Worm (Caenorhabditis elegans): Measurements from ENCODE around the gene T23D5.3.
"Not testable (repeated sequence)": the region's sequence is repeated elsewhere in the genome, so short reads cannot be mapped to it uniquely, and the experiment has no call there.

The T23D5.3 gene

ce11 chrV:15744366-15744765 is 10.9 kb upstream of the T23D5.3 start, which contains the start of gene str-19:
Gene str-19, minus strand, starts transcription at chrV:15744466.
- TF ChIP-seq ceh-83 (GFP tag; optimal IDR thresholded peaks at IDR 0.05); unc-39 (tag; optimal IDR thresholded peaks at IDR 0.05); lin-13 (tag; optimal IDR thresholded peaks at IDR 0.05): not testable (repeated sequence)

DNA sequence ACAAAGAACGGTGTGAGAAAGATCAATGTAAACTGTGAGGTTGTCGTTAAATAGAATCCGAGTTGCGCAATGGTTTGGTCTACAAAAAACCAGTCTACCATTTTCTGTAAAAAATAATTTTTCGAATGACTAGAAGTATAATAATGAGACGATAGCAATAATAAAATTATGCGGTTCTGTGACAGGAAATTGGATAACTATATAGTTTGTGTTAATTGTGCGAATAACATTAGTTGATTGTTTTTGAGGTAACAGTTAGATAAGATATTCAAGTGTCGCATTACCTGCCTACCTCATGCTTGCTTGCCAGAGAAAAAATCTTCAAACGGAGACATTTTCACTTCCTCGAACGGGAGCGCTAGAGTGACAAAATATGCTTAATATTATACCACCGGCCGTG is 8.4 kb upstream of the T23D5.3 start, which contains the start of gene str-18:
Gene str-18 (minus strand): TSS at position 101 of the 400 bp plus-strand sequence.
- TF ChIP-seq bed-3 (GFP tag; optimal IDR thresholded peaks at IDR 0.05) (no peak), mls-2 (tag; optimal IDR thresholded peaks at IDR 0.05) (no peak), nhr-76 (tag; optimal IDR thresholded peaks at IDR 0.05) (no peak), elt-1 (tag; optimal IDR thresholded peaks at IDR 0.05; ENCODE audit: borderline replicate concordance, insufficient read depth) (no peak)

ce11 chrV:15735720-15736119 is 2.3 kb upstream of the T23D5.3 start, which contains the start of gene str-27:
Gene str-27, minus strand, starts transcription at chrV:15735820.
- TF ChIP-seq zip-8 (tag; optimal IDR thresholded peaks at IDR 0.05) (no peak), ces-1 (GFP tag; optimal IDR thresholded peaks at IDR 0.05) (no peak)

DNA sequence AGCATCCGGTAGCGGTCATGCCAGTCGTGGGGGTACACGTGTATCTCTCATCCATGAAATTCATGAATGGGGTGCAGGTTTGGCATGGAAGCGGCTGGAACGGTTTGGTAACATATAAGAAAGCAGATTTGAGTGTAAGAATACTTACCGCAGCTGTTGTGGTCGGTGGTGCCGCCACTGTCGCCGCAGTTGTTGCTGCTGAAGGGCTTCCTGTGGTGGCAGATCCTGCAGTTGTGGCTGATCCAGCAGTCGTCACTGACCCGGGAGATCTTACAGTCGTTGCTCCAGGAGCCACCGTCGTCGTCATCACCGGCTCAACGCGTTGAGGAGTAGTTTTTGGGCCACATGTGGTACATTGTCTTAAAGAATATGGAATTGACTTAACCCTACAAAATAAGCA is 448 bp downstream of the T23D5.3 start:
- no peak for TF ChIP-seq sptf-1 (tag; optimal IDR thresholded peaks at IDR 0.05)
- TF ChIP-seq pha-4 (tag; optimal IDR thresholded peaks at IDR 0.05): no peak
- no peak for TF ChIP-seq ztf-11 (tag; optimal IDR thresholded peaks at IDR 0.05)
- no peak for TF ChIP-seq ces-1 (GFP tag; optimal IDR thresholded peaks at IDR 0.05)
- no peak for TF ChIP-seq mep-1 (tag; optimal IDR thresholded peaks at IDR 0.05)
- no peak for TF ChIP-seq M03D4.4 (tag; optimal IDR thresholded peaks at IDR 0.05)
- no peak for TF ChIP-seq elt-3 (tag; optimal IDR thresholded peaks at IDR 0.05)
- no peak for TF ChIP-seq lin-32 (GFP tag; optimal IDR thresholded peaks at IDR 0.05)

DNA sequence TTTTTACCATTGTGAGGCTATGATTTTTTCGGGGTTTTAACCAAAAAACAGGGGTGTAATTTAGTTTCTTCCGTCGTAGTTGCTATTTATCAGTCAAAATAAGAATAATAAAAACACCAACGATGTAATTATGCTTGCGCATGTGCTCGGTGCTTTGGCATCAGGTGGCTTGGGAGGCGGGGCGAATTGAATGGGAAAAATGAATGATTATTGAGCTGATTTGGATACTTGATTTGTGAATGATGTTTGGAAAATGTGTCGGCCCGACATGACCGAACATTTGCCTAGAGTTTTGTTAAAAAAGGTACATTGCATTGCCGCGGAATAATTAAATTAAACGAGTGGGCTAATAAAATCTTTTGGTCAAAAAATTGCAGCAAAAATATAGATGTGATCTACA is 1.3 kb downstream of the T23D5.3 start, which contains the start of gene str-38:
Gene str-38 (minus strand): TSS at position 101 of the 400 bp plus-strand sequence.
- TF ChIP-seq nhr-12 (tag; optimal IDR thresholded peaks at IDR 0.05): no peak
- TF ChIP-seq bed-3 (GFP tag; optimal IDR thresholded peaks at IDR 0.05): no peak

DNA sequence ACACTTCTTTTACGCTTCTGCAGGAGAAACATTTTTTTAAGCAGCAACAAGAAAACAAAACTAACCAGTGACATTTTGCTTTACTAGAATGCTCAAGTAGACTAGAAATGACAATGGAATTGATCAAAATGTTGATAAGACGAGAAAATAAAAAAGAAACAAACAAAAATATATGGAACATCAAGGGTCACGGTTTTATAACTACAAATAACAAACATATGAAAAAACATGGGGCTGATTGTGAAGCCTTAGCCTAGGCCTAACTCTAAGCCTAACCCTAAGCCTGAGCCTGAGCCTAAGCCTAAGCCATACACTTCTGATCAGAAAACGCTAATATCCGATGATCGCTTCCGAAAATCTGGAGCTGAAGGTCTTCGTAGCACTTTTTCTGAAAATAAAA is 3.0 kb downstream of the T23D5.3 start, which contains the start of gene Y6E2A.10:
Gene Y6E2A.10 (minus strand): TSS at position 101 of the 400 bp plus-strand sequence.
- TF ChIP-seq unc-62 (GFP tag; optimal IDR thresholded peaks at IDR 0.05) (no peak), lin-32 (GFP tag; optimal IDR thresholded peaks at IDR 0.05) (no peak), nhr-237 (tag; optimal IDR thresholded peaks at IDR 0.05) (no peak), unc-39 (tag; optimal IDR thresholded peaks at IDR 0.05) (no peak), nhr-76 (tag; optimal IDR thresholded peaks at IDR 0.05) (no peak), nhr-12 (tag; optimal IDR thresholded peaks at IDR 0.05) (no peak), unc-120 (tag; optimal IDR thresholded peaks at IDR 0.05; ENCODE audit: poor library complexity, severe bottlenecking) (no peak), snpc-4 (tag; optimal IDR thresholded peaks at IDR 0.05) (no peak)

DNA sequence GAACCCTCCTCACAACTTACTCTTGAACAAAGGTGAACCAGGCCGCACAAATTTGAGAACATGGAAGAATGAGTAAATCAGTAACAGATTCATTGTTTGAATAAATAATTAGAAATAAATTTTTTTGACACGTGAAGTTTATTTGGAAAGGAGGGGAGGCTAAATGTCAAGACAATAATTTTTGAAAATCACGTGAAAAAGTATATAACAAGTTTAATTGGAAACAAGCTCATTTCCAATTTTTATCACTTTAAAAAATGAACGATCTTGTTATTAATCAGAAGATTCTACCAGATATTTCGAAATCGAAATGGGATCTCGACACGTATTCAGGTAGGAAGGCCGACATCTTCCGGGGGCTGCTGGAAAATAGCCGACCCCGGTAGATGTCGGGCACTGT is 6.9 kb downstream of the T23D5.3 start, which contains the start of the genes irld-57 and sfxn-1.3:
Gene irld-57 (minus strand): TSS at position 101 of the 400 bp plus-strand sequence.
Gene sfxn-1.3 (plus strand): TSS at position 232 of the 400 bp plus-strand sequence.
- TF ChIP-seq ceh-83 (GFP tag; optimal IDR thresholded peaks at IDR 0.05): no peak
- no peak for TF ChIP-seq nhr-2 (tag; optimal IDR thresholded peaks at IDR 0.05)
- TF ChIP-seq nhr-12 (tag; optimal IDR thresholded peaks at IDR 0.05): no peak
- no peak for TF ChIP-seq ceh-39 (tag; optimal IDR thresholded peaks at IDR 0.05)
- TF ChIP-seq pha-4 (tag; optimal IDR thresholded peaks at IDR 0.05): no peak
- TF ChIP-seq zip-8 (tag; optimal IDR thresholded peaks at IDR 0.05): no peak
- no peak for TF ChIP-seq ceh-43 (GFP tag; optimal IDR thresholded peaks at IDR 0.05)

- TF ChIP-seq elt-1 (tag; optimal IDR thresholded peaks at IDR 0.05; ENCODE audit: borderline replicate concordance, insufficient read depth): no peak
- no peak for TF ChIP-seq unc-62 (GFP tag; optimal IDR thresholded peaks at IDR 0.05)
- TF ChIP-seq sem-2 (GFP tag; optimal IDR thresholded peaks at IDR 0.05): no peak
- TF ChIP-seq sptf-1 (tag; optimal IDR thresholded peaks at IDR 0.05): no peak
- no peak for TF ChIP-seq blmp-1 (tag; optimal IDR thresholded peaks at IDR 0.05)
- TF ChIP-seq lsy-2 (tag; optimal IDR thresholded peaks at IDR 0.05): no peak
- TF ChIP-seq ceh-83 (GFP tag; optimal IDR thresholded peaks at IDR 0.05): no peak
- no peak for TF ChIP-seq nhr-237 (tag; optimal IDR thresholded peaks at IDR 0.05)
- no peak for TF ChIP-seq bed-3 (GFP tag; optimal IDR thresholded peaks at IDR 0.05)
- no peak for TF ChIP-seq mab-5 (tag; optimal IDR thresholded peaks at IDR 0.05)
- TF ChIP-seq drap-1 (GFP tag; optimal IDR thresholded peaks at IDR 0.05): no peak
- no peak for TF ChIP-seq ham-2 (GFP tag; optimal IDR thresholded peaks at IDR 0.05)
- TF ChIP-seq cnd-1 (tag; optimal IDR thresholded peaks at IDR 0.05): no peak
- no peak for TF ChIP-seq nhr-2 (tag; optimal IDR thresholded peaks at IDR 0.05)
- no peak for TF ChIP-seq ceh-43 (GFP tag; optimal IDR thresholded peaks at IDR 0.05)
- TF ChIP-seq ces-1 (GFP tag; optimal IDR thresholded peaks at IDR 0.05): no peak
- TF ChIP-seq mep-1 (tag; optimal IDR thresholded peaks at IDR 0.05): no peak
- TF ChIP-seq zip-8 (tag; optimal IDR thresholded peaks at IDR 0.05): no peak
These were observed 11.6 kb downstream of the T23D5.3 start, which contains the start of gene srh-140 for ce11 chrV:15721888-15722287. Gene srh-140, plus strand, starts transcription at chrV:15722188.

Measured in whole organism, mixed stage, embryonic.